Worm (Caenorhabditis elegans) whole organism, young adult: ENCODE measurements around the gene Y37D8A.2.

Experiments used
- B0336.3 ChIP-seq: fragments of 200-800 bp; sonication (Bioruptor generic); IDR thresholded peaks from 2 replicates; pipeline ENCODE4 v1.3.6; 2022; ENCODE audit warnings: missing genetic modification characterization, missing compliant biosample characterization
- F49E8.2 ChIP-seq: sonication (generic microtip); optimal IDR thresholded peaks from 3 replicates; lab custom pipeline; 2017; ENCODE audit warnings: missing genetic modification characterization, mild to moderate bottlenecking, missing compliant biosample characterization, antibody characterized with exemption, moderate library complexity; ENCODE audit not compliant: insufficient read depth
- chd-7 ChIP-seq: sonication (generic microtip); optimal IDR thresholded peaks from 2 replicates; lab custom pipeline; 2016; ENCODE audit warnings: mild to moderate bottlenecking, missing genetic modification characterization, moderate library complexity, missing compliant biosample characterization
- ekl-4 ChIP-seq: fragments of 200-800 bp; sonication (Bioruptor generic); IDR thresholded peaks from 2 replicates; pipeline ENCODE4 v1.3.6; 2022; ENCODE audit warnings: missing genetic modification reagents, missing genetic modification characterization, missing compliant biosample characterization
- mes-4 ChIP-seq: sonication (generic microtip); optimal IDR thresholded peaks from 2 replicates; lab custom pipeline; 2016; ENCODE audit warnings: missing genotype, missing genetic modification characterization, missing compliant biosample characterization
- snpc-3.4 ChIP-seq: sonication (generic microtip); optimal IDR thresholded peaks from 2 replicates; lab custom pipeline; 2017; ENCODE audit warnings: missing genetic modification characterization, mild to moderate bottlenecking, missing compliant biosample characterization, antibody characterized with exemption, moderate library complexity, missing genotype, missing genetic modification reagents
- zfh-2 ChIP-seq: fragments of 200-800 bp; sonication (Bioruptor generic); conservative IDR thresholded peaks from 2 replicates; pipeline ENCODE4 v1.3.6; 2022; ENCODE audit warnings: missing genetic modification reagents, missing genetic modification characterization, missing compliant biosample characterization
- zim-3 ChIP-seq: sonication (generic microtip); optimal IDR thresholded peaks from 2 replicates; lab custom pipeline; 2017; ENCODE audit warnings: mild to moderate bottlenecking, missing genetic modification characterization, moderate library complexity, missing compliant biosample characterization

- no peak for TF ChIP-seq B0336.3
- no peak for TF ChIP-seq chd-7 (tag; lab: Kevin White, UChicago)
- TF ChIP-seq F49E8.2 (tag; lab: Kevin White, UChicago) = no peak
- TF ChIP-seq mes-4 (tag; lab: Kevin White, UChicago) = no peak
- TF ChIP-seq snpc-3.4 (tag; lab: Kevin White, UChicago) = no peak
- no peak for TF ChIP-seq zfh-2
- TF ChIP-seq zim-3 (tag; lab: Kevin White, UChicago) = no peak
- TF ChIP-seq ekl-4 = no peak
Observed at ce11 chrIII:12833079-12833478, 13.1 kb downstream of the Y37D8A.2 start.
